Worm (Caenorhabditis elegans): ENCODE data around the gene str-246.

Gene str-246

ce11 chrIII:11066691-11067090 is 10.8 kb upstream of the str-246 start:
- TF ChIP-seq ceh-13 (GFP tag; optimal IDR thresholded peaks at IDR 0.05) (no peak), tbx-11 (GFP tag; IDR thresholded peaks at IDR 0.05) (peak; percentile 45; the same call in 1 of the 2 replicates), aly-1 (tag; optimal IDR thresholded peaks at IDR 0.05) (no peak), ceh-36 (tag; optimal IDR thresholded peaks at IDR 0.05) (no peak), pes-1 (GFP tag; IDR thresholded peaks at IDR 0.05) (peak; percentile 50; the same call in 1 of the 2 replicates), flt-1 (GFP tag; IDR thresholded peaks at IDR 0.05) (0 out of 2 replicates have a peak, but pooled peaks have one; percentile 34), B0310.2 (tag; optimal IDR thresholded peaks at IDR 0.05) (no peak), sea-1 (GFP tag; conservative IDR thresholded peaks at IDR 0.05) (no peak), ama-1 (optimal IDR thresholded peaks at IDR 0.05) (no peak), tbx-37 (GFP tag; conservative IDR thresholded peaks at IDR 0.05) (no peak; the same call in 1 of the 2 replicates), F13C5.2 (tag; optimal IDR thresholded peaks at IDR 0.05) (no peak), scrt-1 (GFP tag; IDR thresholded peaks at IDR 0.05) (peak; percentile 50; the same call in 1 of the 2 replicates), ets-7 (tag; optimal IDR thresholded peaks at IDR 0.05) (no peak), hmbx-1 (tag; optimal IDR thresholded peaks at IDR 0.05) (no peak), hnd-1 (tag; optimal IDR thresholded peaks at IDR 0.05) (peak; percentile 34)

- TF ChIP-seq F13C5.2 (tag; optimal IDR thresholded peaks at IDR 0.05): no peak
- no peak for TF ChIP-seq ceh-13 (GFP tag; optimal IDR thresholded peaks at IDR 0.05)
- no peak for TF ChIP-seq scrt-1 (GFP tag; IDR thresholded peaks at IDR 0.05)
These were observed 9.0 kb upstream of the str-246 start, which contains the start of gene W09D6.1 for ce11 chrIII:11068553-11068952. TSS of gene W09D6.1 (plus strand) at chrIII:11068853.

ce11 chrIII:11069265-11069664 is 8.2 kb upstream of the str-246 start:
- TF ChIP-seq flt-1 (GFP tag; IDR thresholded peaks at IDR 0.05) (no peak), aly-1 (tag; optimal IDR thresholded peaks at IDR 0.05) (no peak), sea-1 (GFP tag; conservative IDR thresholded peaks at IDR 0.05) (no peak), tbx-11 (GFP tag; IDR thresholded peaks at IDR 0.05) (no peak), tbx-37 (GFP tag; conservative IDR thresholded peaks at IDR 0.05) (no peak), hnd-1 (tag; optimal IDR thresholded peaks at IDR 0.05) (no peak)

- TF ChIP-seq tra-4 (tag; optimal IDR thresholded peaks at IDR 0.05): no peak
- no peak for TF ChIP-seq hnd-1 (tag; optimal IDR thresholded peaks at IDR 0.05)
- TF ChIP-seq hmbx-1 (tag; optimal IDR thresholded peaks at IDR 0.05): no peak
- no peak for TF ChIP-seq ets-7 (tag; optimal IDR thresholded peaks at IDR 0.05)
- TF ChIP-seq tbx-11 (GFP tag; IDR thresholded peaks at IDR 0.05): no peak
These were observed 7.3 kb upstream of the str-246 start for ce11 chrIII:11070210-11070609.

- TF ChIP-seq ama-1 (optimal IDR thresholded peaks at IDR 0.05): no peak
These were observed 3.3 kb upstream of the str-246 start, which contains the start of gene str-261 for ce11 chrIII:11074214-11074613. TSS of gene str-261 (plus strand) at chrIII:11074514.

- no peak for TF ChIP-seq tbx-11 (GFP tag; IDR thresholded peaks at IDR 0.05)
- no peak for TF ChIP-seq B0310.2 (tag; optimal IDR thresholded peaks at IDR 0.05)
- no peak for TF ChIP-seq F13C5.2 (tag; optimal IDR thresholded peaks at IDR 0.05)
- TF ChIP-seq hmg-4 (GFP tag; optimal IDR thresholded peaks at IDR 0.05): no peak
- TF ChIP-seq ceh-13 (GFP tag; optimal IDR thresholded peaks at IDR 0.05): no peak
- no peak for TF ChIP-seq hnd-1 (tag; optimal IDR thresholded peaks at IDR 0.05)
- TF ChIP-seq ets-7 (tag; optimal IDR thresholded peaks at IDR 0.05): no peak
- no peak for TF ChIP-seq sea-1 (GFP tag; conservative IDR thresholded peaks at IDR 0.05)
- TF ChIP-seq tra-4 (tag; optimal IDR thresholded peaks at IDR 0.05): no peak
- no peak for TF ChIP-seq hmbx-1 (tag; optimal IDR thresholded peaks at IDR 0.05)
- no peak for TF ChIP-seq aly-1 (tag; optimal IDR thresholded peaks at IDR 0.05)
These were observed 761 bp upstream of the str-246 start for ce11 chrIII:11076743-11077142.

- TF ChIP-seq pes-1 (GFP tag; IDR thresholded peaks at IDR 0.05): no peak
- TF ChIP-seq hmbx-1 (tag; optimal IDR thresholded peaks at IDR 0.05): no peak
- no peak for TF ChIP-seq aly-1 (tag; optimal IDR thresholded peaks at IDR 0.05)
- no peak for TF ChIP-seq scrt-1 (GFP tag; IDR thresholded peaks at IDR 0.05)
- no peak for TF ChIP-seq B0310.2 (tag; optimal IDR thresholded peaks at IDR 0.05)
- TF ChIP-seq hmg-4 (GFP tag; optimal IDR thresholded peaks at IDR 0.05): no peak
- TF ChIP-seq ceh-36 (tag; optimal IDR thresholded peaks at IDR 0.05): no peak
- TF ChIP-seq ets-7 (tag; optimal IDR thresholded peaks at IDR 0.05): no peak
- TF ChIP-seq F13C5.2 (tag; optimal IDR thresholded peaks at IDR 0.05): no peak
- no peak for TF ChIP-seq flt-1 (GFP tag; IDR thresholded peaks at IDR 0.05)
These were observed 1.9 kb downstream of the str-246 start, which contains the start of gene W09D6.4 for ce11 chrIII:11079445-11079844. TSS of gene W09D6.4 (plus strand) at chrIII:11079745.

- TF ChIP-seq scrt-1 (GFP tag; IDR thresholded peaks at IDR 0.05) (no peak), ceh-36 (tag; optimal IDR thresholded peaks at IDR 0.05) (no peak), ceh-13 (GFP tag; optimal IDR thresholded peaks at IDR 0.05) (no peak), tbx-11 (GFP tag; IDR thresholded peaks at IDR 0.05) (no peak), pes-1 (GFP tag; IDR thresholded peaks at IDR 0.05) (no peak), hmg-4 (GFP tag; optimal IDR thresholded peaks at IDR 0.05) (no peak), tbx-37 (GFP tag; conservative IDR thresholded peaks at IDR 0.05) (no peak), aly-1 (tag; optimal IDR thresholded peaks at IDR 0.05) (no peak), sea-1 (GFP tag; conservative IDR thresholded peaks at IDR 0.05) (no peak), B0310.2 (tag; optimal IDR thresholded peaks at IDR 0.05) (no peak), ets-7 (tag; optimal IDR thresholded peaks at IDR 0.05) (no peak), ama-1 (optimal IDR thresholded peaks at IDR 0.05) (no peak), flt-1 (GFP tag; IDR thresholded peaks at IDR 0.05) (no peak), hmbx-1 (tag; optimal IDR thresholded peaks at IDR 0.05) (no peak), hnd-1 (tag; optimal IDR thresholded peaks at IDR 0.05) (no peak), F13C5.2 (tag; optimal IDR thresholded peaks at IDR 0.05) (no peak), tra-4 (tag; optimal IDR thresholded peaks at IDR 0.05) (no peak)
These were observed 5.1 kb downstream of the str-246 start for ce11 chrIII:11082604-11083003.
